Worm (Caenorhabditis elegans) whole organism, early embryonic: ENCODE results near the gene cpr-3.
"Not testable (repeated sequence)": the region's sequence is repeated elsewhere in the genome, so short reads cannot be mapped to it uniquely, and the experiment has no call there.

ENCODE experiments used
- F13C5.2 ChIP-seq: sonication (generic microtip); optimal IDR thresholded peaks from 2 replicates; lab custom pipeline; 2017; ENCODE audit warnings: mild to moderate bottlenecking, missing genetic modification characterization, inconsistent platforms, missing compliant biosample characterization
- aly-1 ChIP-seq: sonication (generic microtip); optimal IDR thresholded peaks from 2 replicates; lab custom pipeline; 2016; ENCODE audit warnings: missing genetic modification characterization, missing compliant biosample characterization
- ama-1 ChIP-seq: fragments of 150-350 bp; optimal IDR thresholded peaks from 2 replicates; lab custom pipeline; 2014
- ceh-13 ChIP-seq: fragments of 200-800 bp; sonication (Bioruptor generic); optimal IDR thresholded peaks from 2 replicates; lab custom pipeline; 2018; ENCODE audit warnings: mild to moderate bottlenecking, missing genetic modification characterization, missing compliant biosample characterization
- ets-7 ChIP-seq: sonication (generic microtip); optimal IDR thresholded peaks from 2 replicates; lab custom pipeline; 2016; ENCODE audit warnings: missing genotype, missing genetic modification characterization, missing compliant biosample characterization
- hmbx-1 ChIP-seq: sonication (generic microtip); optimal IDR thresholded peaks from 2 replicates; lab custom pipeline; 2016; ENCODE audit warnings: mild to moderate bottlenecking, missing genetic modification characterization, missing compliant biosample characterization
- hmg-4 ChIP-seq: fragments of 200-800 bp; sonication (Bioruptor generic); optimal IDR thresholded peaks from 2 replicates; lab custom pipeline; 2018; ENCODE audit warnings: mild to moderate bottlenecking, missing genetic modification characterization, missing compliant biosample characterization
- sea-1 ChIP-seq: fragments of 200-800 bp; sonication (Bioruptor generic); conservative IDR thresholded peaks from 2 replicates; pipeline ENCODE4 v1.3.6; 2022; ENCODE audit warnings: missing genetic modification characterization, missing compliant biosample characterization

ce11 chrV:15295436-15295835, 3.1 kb downstream of the cpr-3 start:
- TF ChIP-seq hmg-4 (GFP tag; lab: Kevin White, UChicago); ama-1; hmbx-1 (tag; lab: Kevin White, UChicago); aly-1; ceh-13 (GFP tag; lab: Kevin White, UChicago); sea-1 (GFP tag; lab: Robert Waterston, UW); ets-7 (tag; lab: Kevin White, UChicago); F13C5.2 (tag; lab: Kevin White, UChicago): not testable (repeated sequence)
